Worm (Caenorhabditis elegans): ENCODE data around the gene K09F5.4.

- TF ChIP-seq dao-5 (tag; optimal IDR thresholded peaks at IDR 0.05), result no peak
- no peak for TF ChIP-seq him-1 (tag; optimal IDR thresholded peaks at IDR 0.05)
These were observed 2.3 kb upstream of the K09F5.4 start for ce11 chrX:7712887-7713286.

All from whole organism, L4/young adult.